Worm (Caenorhabditis elegans) whole organism, L1 larva: ENCODE results near the gene mpz-5.

ENCODE experiments used
- ama-1 ChIP-seq: fragments of 150-350 bp; optimal IDR thresholded peaks from 2 replicates; lab custom pipeline; 2014
- lsy-2 ChIP-seq, 2 experiments: fragments of 150-350 bp; optimal IDR thresholded peaks; 2 replicates each; lab custom pipeline; 2014; ENCODE audit warnings: missing biosample characterization in 2 of 2, missing genetic modification characterization in 2 of 2
- nhr-12 ChIP-seq: sonication (generic microtip); optimal IDR thresholded peaks from 2 replicates; lab custom pipeline; 2017; ENCODE audit warnings: missing biosample characterization, missing genetic modification characterization
- nhr-28 ChIP-seq: fragments of 150-350 bp; optimal IDR thresholded peaks from 2 replicates; lab custom pipeline; 2014; ENCODE audit warnings: missing biosample characterization, missing genetic modification characterization
- nhr-71 ChIP-seq: sonication (generic microtip); optimal IDR thresholded peaks from 2 replicates; lab custom pipeline; 2016; ENCODE audit warnings: mild to moderate bottlenecking, missing genetic modification characterization, moderate library complexity, missing compliant biosample characterization
- sptf-1 ChIP-seq: fragments of 150-350 bp; optimal IDR thresholded peaks from 2 replicates; lab custom pipeline; 2014; ENCODE audit warnings: missing biosample characterization, missing genetic modification characterization
- swsn-7 ChIP-seq: sonication (generic microtip); optimal IDR thresholded peaks from 2 replicates; lab custom pipeline; 2016; ENCODE audit warnings: missing genetic modification characterization, missing compliant biosample characterization
- tbx-2 ChIP-seq: sonication (generic microtip); optimal IDR thresholded peaks from 2 replicates; lab custom pipeline; 2016; ENCODE audit warnings: missing genetic modification characterization, missing compliant biosample characterization
- zip-4 ChIP-seq: fragments of 200-800 bp; sonication (Bioruptor generic); optimal IDR thresholded peaks from 2 replicates; lab custom pipeline; 2018; ENCODE audit warnings: mild to moderate bottlenecking, missing genetic modification characterization, moderate library complexity, missing compliant biosample characterization
- ztf-4 ChIP-seq: fragments of 150-350 bp; optimal IDR thresholded peaks from 2 replicates; lab custom pipeline; 2014; ENCODE audit warnings: missing biosample characterization, missing genetic modification characterization

ce11 chrIV:10367740-10368246 lies 5.8 kb downstream of the mpz-5 start, which contains the start of gene pges-2:
- TF ChIP-seq nhr-28 (no peak), nhr-71 (tag; lab: Kevin White, UChicago) (peak; percentile 44), sptf-1 (no peak), swsn-7 (tag; lab: Kevin White, UChicago) (peak; percentile 19), tbx-2 (tag; lab: Kevin White, UChicago) (no peak), lsy-2 (tag; optimal IDR thresholded peaks at IDR 0.05; lab: Kevin White, UChicago) (peak; percentile 52 to 66), ztf-4 (tag; lab: Kevin White, UChicago) (no peak), zip-4 (GFP tag; lab: Kevin White, UChicago) (no peak), nhr-12 (tag; lab: Kevin White, UChicago) (no peak), ama-1 (lab: Kevin White, UChicago) (no peak)
